Worm (Caenorhabditis elegans): ENCODE data around the gene F19C7.2.

DNA sequence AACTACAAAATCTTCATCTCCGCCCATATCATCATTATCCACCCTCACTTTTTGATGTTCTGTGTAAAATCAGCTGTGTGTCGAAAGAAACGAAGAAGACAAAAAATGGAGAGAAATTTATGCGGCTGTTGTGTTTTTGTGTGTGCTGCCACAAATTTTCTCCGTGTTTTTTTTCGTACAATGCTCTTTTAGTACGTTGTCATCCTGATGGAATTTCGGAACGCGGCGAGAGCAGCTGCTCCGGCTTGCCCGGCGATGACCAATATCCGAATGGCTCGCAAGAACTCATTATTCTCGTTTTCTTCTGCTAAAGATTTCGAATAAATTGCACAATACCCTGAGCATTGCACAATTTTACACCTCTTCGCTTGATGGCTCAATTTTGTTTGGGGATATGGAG lies 39.6 kb downstream of the F19C7.2 start:
- TF ChIP-seq W03F9.2 (tag; optimal IDR thresholded peaks at IDR 0.05) (no peak), him-1 (tag; optimal IDR thresholded peaks at IDR 0.05) (no peak), dao-5 (tag; optimal IDR thresholded peaks at IDR 0.05) (no peak)

Measured in whole organism, L4/young adult.